Worm (Caenorhabditis elegans): ENCODE data around the gene ZK1098.12.

Gene ZK1098.12

ce11 chrIII:9521410-9522090 is 23.4 kb upstream of the ZK1098.12 start, which contains the start of the genes clu-1 and prp-40:
Gene clu-1, minus strand, starts transcription at chrIII:9521460.
Gene prp-40, plus strand, starts transcription at chrIII:9522075.
- TF ChIP-seq him-1 (tag; optimal IDR thresholded peaks at IDR 0.05) (no peak), W03F9.2 (tag; optimal IDR thresholded peaks at IDR 0.05) (peak; percentile 95), dao-5 (tag; optimal IDR thresholded peaks at IDR 0.05) (no peak)

ce11 chrIII:9523581-9523980 is 21.3 kb upstream of the ZK1098.12 start, which contains the start of gene mrps-23:
Gene mrps-23, minus strand, starts transcription at chrIII:9523672.
- no peak for TF ChIP-seq dao-5 (tag; optimal IDR thresholded peaks at IDR 0.05)
- TF ChIP-seq W03F9.2 (tag; optimal IDR thresholded peaks at IDR 0.05): no peak
- TF ChIP-seq him-1 (tag; optimal IDR thresholded peaks at IDR 0.05): no peak

ce11 chrIII:9525252-9525651 is 19.7 kb upstream of the ZK1098.12 start, which contains the start of gene trpp-3:
Gene trpp-3, plus strand, starts transcription at chrIII:9525552.
- TF ChIP-seq W03F9.2 (tag; optimal IDR thresholded peaks at IDR 0.05) (no peak), him-1 (tag; optimal IDR thresholded peaks at IDR 0.05) (no peak)

- TF ChIP-seq him-1 (tag; optimal IDR thresholded peaks at IDR 0.05) (no peak), dao-5 (tag; optimal IDR thresholded peaks at IDR 0.05) (no peak), W03F9.2 (tag; optimal IDR thresholded peaks at IDR 0.05) (no peak)
Measured at ce11 chrIII:9526851-9527250, 18.1 kb upstream of the ZK1098.12 start, which contains the start of gene ZK1098.6. Gene ZK1098.6, plus strand, starts transcription at chrIII:9527151.

ce11 chrIII:9528824-9529223 is 16.1 kb upstream of the ZK1098.12 start, which contains the start of gene ZK1098.2:
Gene ZK1098.2, plus strand, starts transcription at chrIII:9529159.
- TF ChIP-seq dao-5 (tag; optimal IDR thresholded peaks at IDR 0.05) (no peak), W03F9.2 (tag; optimal IDR thresholded peaks at IDR 0.05) (peak; percentile 12)

- no peak for TF ChIP-seq dao-5 (tag; optimal IDR thresholded peaks at IDR 0.05)
- no peak for TF ChIP-seq him-1 (tag; optimal IDR thresholded peaks at IDR 0.05)
- TF ChIP-seq W03F9.2 (tag; optimal IDR thresholded peaks at IDR 0.05): no peak
Measured at ce11 chrIII:9538655-9539155, 6.2 kb upstream of the ZK1098.12 start, which contains the start of gene ZK1098.3. Gene ZK1098.3, minus strand, starts transcription at chrIII:9538705.

- TF ChIP-seq W03F9.2 (tag; optimal IDR thresholded peaks at IDR 0.05) (no peak), him-1 (tag; optimal IDR thresholded peaks at IDR 0.05) (no peak), dao-5 (tag; optimal IDR thresholded peaks at IDR 0.05) (no peak)
Measured at ce11 chrIII:9542280-9542679, 2.6 kb upstream of the ZK1098.12 start, which contains the start of gene mut-7. Gene mut-7, minus strand, starts transcription at chrIII:9542380.

ce11 chrIII:9542816-9543215 is 2.1 kb upstream of the ZK1098.12 start, which contains the start of gene eif-2Balpha:
Gene eif-2Balpha, plus strand, starts transcription at chrIII:9543119.
- peak; percentile 56 for TF ChIP-seq W03F9.2 (tag; optimal IDR thresholded peaks at IDR 0.05)
- no peak for TF ChIP-seq dao-5 (tag; optimal IDR thresholded peaks at IDR 0.05)

ce11 chrIII:9544125-9544524 is 795 bp upstream of the ZK1098.12 start, which contains the start of gene ZK1098.9:
Gene ZK1098.9, plus strand, starts transcription at chrIII:9544425.
- no peak for TF ChIP-seq him-1 (tag; optimal IDR thresholded peaks at IDR 0.05)
- no peak for TF ChIP-seq W03F9.2 (tag; optimal IDR thresholded peaks at IDR 0.05)
- no peak for TF ChIP-seq dao-5 (tag; optimal IDR thresholded peaks at IDR 0.05)

- TF ChIP-seq him-1 (tag; optimal IDR thresholded peaks at IDR 0.05) (peak; percentile 55), W03F9.2 (tag; optimal IDR thresholded peaks at IDR 0.05) (peak; percentile 84), dao-5 (tag; optimal IDR thresholded peaks at IDR 0.05) (no peak)
Measured at ce11 chrIII:9546016-9546659, 1.2 kb downstream of the ZK1098.12 start, which contains the start of gene unc-16. Gene unc-16, plus strand, starts transcription at chrIII:9546258.

ce11 chrIII:9556300-9556699 is 11.4 kb downstream of the ZK1098.12 start, which contains the start of gene ZK1098.11:
Gene ZK1098.11, plus strand, starts transcription at chrIII:9556600.
- TF ChIP-seq W03F9.2 (tag; optimal IDR thresholded peaks at IDR 0.05) (no peak), him-1 (tag; optimal IDR thresholded peaks at IDR 0.05) (no peak), dao-5 (tag; optimal IDR thresholded peaks at IDR 0.05) (no peak)

- TF ChIP-seq W03F9.2 (tag; optimal IDR thresholded peaks at IDR 0.05) (no peak), dao-5 (tag; optimal IDR thresholded peaks at IDR 0.05) (no peak), him-1 (tag; optimal IDR thresholded peaks at IDR 0.05) (no peak)
Measured at ce11 chrIII:9558463-9558862, 13.5 kb downstream of the ZK1098.12 start, which contains the start of gene C48B4.6. Gene C48B4.6, minus strand, starts transcription at chrIII:9558563.

ce11 chrIII:9559381-9559881 is 14.5 kb downstream of the ZK1098.12 start, which contains the start of gene C48B4.7:
Gene C48B4.7, minus strand, starts transcription at chrIII:9559431.
- TF ChIP-seq dao-5 (tag; optimal IDR thresholded peaks at IDR 0.05) (no peak), him-1 (tag; optimal IDR thresholded peaks at IDR 0.05) (no peak), W03F9.2 (tag; optimal IDR thresholded peaks at IDR 0.05) (peak; percentile 15)
